Worm (Caenorhabditis elegans): ENCODE data around the gene spp-13.

DNA sequence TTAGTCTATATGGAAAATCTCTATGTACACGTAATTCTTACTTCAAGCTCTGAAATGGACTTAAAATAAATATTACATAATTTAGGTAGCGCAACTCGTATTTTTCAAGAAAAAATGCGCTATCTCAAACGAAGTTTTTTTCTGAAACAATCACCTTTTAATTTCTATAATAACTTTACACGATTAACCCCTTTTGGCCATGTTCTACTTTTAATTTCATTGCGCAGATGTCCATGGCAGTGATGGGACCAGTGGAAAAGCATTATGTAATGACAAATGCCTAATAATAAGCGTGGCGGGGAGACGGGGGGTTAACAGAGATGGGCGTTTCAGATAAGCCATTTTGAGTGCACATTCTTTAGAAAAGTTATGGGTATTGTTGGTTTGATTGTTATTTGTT, 26.8 kb downstream of the spp-13 start:
- TF ChIP-seq klf-2 (GFP tag; conservative IDR thresholded peaks at IDR 0.05) (no peak), ref-1 (GFP tag; conservative IDR thresholded peaks at IDR 0.05) (no peak), cog-1 (tag; optimal IDR thresholded peaks at IDR 0.05) (no peak), ztf-23 (GFP tag; IDR thresholded peaks at IDR 0.05) (no peak), T22C8.4 (GFP tag; IDR thresholded peaks at IDR 0.05) (no peak), med-1 (GFP tag; optimal IDR thresholded peaks at IDR 0.05; ENCODE audit: insufficient read depth) (no peak), flt-1 (GFP tag; IDR thresholded peaks at IDR 0.05) (no peak)

All from whole organism, midembryonic.